Worm (Caenorhabditis elegans) whole organism, L4 larva: ENCODE data around the gene wah-1.

Experiments
- F26F4.8 ChIP-seq: fragments of 200-800 bp; sonication (Bioruptor generic); conservative IDR thresholded peaks from 2 replicates; pipeline ENCODE4 v1.3.6; 2022; ENCODE audit warnings: missing genetic modification characterization, missing compliant biosample characterization
- F44E2.7 ChIP-seq: fragments of 200-800 bp; sonication (Bioruptor generic); IDR thresholded peaks from 2 replicates; pipeline ENCODE4 v2.1.2; 2022; ENCODE audit warnings: missing genetic modification characterization, missing compliant biosample characterization
- Y75B8A.6 ChIP-seq: fragments of 200-800 bp; sonication (Bioruptor generic); IDR thresholded peaks from 2 replicates; pipeline ENCODE4 v1.3.6; 2022; ENCODE audit warnings: missing genetic modification reagents, missing genetic modification characterization, missing compliant biosample characterization
- ZK337.2 ChIP-seq: fragments of 200-800 bp; sonication (Bioruptor generic); IDR thresholded peaks from 2 replicates; pipeline ENCODE4 v1.3.6; 2022; ENCODE audit warnings: missing genetic modification reagents, missing genetic modification characterization, missing compliant biosample characterization
- ZK546.5 ChIP-seq, 2 experiments: sonication (generic microtip); optimal IDR thresholded peaks; 2 replicates each; lab custom pipeline; 2017; ENCODE audit warnings: missing biosample characterization in 2 of 2, missing genetic modification characterization in 2 of 2
- aha-1 ChIP-seq: fragments of 150-350 bp; peaks from one replicate; lab custom pipeline; 2014; ENCODE audit warnings: missing biosample characterization, missing genetic modification characterization
- aly-2 ChIP-seq: sonication (generic microtip); optimal IDR thresholded peaks from 2 replicates; lab custom pipeline; 2018; ENCODE audit warnings: missing biosample characterization, missing genetic modification characterization
- ama-1 ChIP-seq: fragments of 150-350 bp; optimal IDR thresholded peaks from 2 replicates; lab custom pipeline; 2014; ENCODE audit warnings: inconsistent platforms, mixed read lengths
- arid-1 ChIP-seq: fragments of 200-800 bp; sonication (Bioruptor generic); conservative IDR thresholded peaks from 2 replicates; pipeline ENCODE4 v1.3.6; 2022; ENCODE audit warnings: missing genetic modification reagents, missing genetic modification characterization, missing compliant biosample characterization
- attf-4 ChIP-seq: sonication (generic microtip); optimal IDR thresholded peaks from 3 replicates; lab custom pipeline; 2017; ENCODE audit warnings: missing biosample characterization, missing genetic modification characterization
- ceh-20 ChIP-seq: fragments of 200-800 bp; sonication (Bioruptor generic); IDR thresholded peaks from 2 replicates; pipeline ENCODE4 v1.3.6; 2022; ENCODE audit warnings: missing genetic modification reagents, missing genetic modification characterization, missing compliant biosample characterization
- ceh-28 ChIP-seq: fragments of 150-350 bp; optimal IDR thresholded peaks from 2 replicates; lab custom pipeline; 2014; ENCODE audit warnings: missing biosample characterization, missing genetic modification reagents, missing genetic modification characterization
- ceh-32 ChIP-seq: sonication (generic microtip); optimal IDR thresholded peaks from 2 replicates; lab custom pipeline; 2016; ENCODE audit warnings: mild to moderate bottlenecking, missing genetic modification characterization, missing compliant biosample characterization; ENCODE audit not compliant: poor library complexity
- cey-2 ChIP-seq: sonication (generic microtip); optimal IDR thresholded peaks from 3 replicates; lab custom pipeline; 2017; ENCODE audit warnings: missing genetic modification characterization, mild to moderate bottlenecking, missing compliant biosample characterization, antibody characterized with exemption, borderline replicate concordance; ENCODE audit not compliant: insufficient read depth
- dmd-6 ChIP-seq: fragments of 200-800 bp; sonication (Bioruptor generic); IDR thresholded peaks from 2 replicates; pipeline ENCODE4 v1.3.6; 2022; ENCODE audit warnings: missing genetic modification reagents, missing genetic modification characterization, missing compliant biosample characterization
- dpl-1 ChIP-seq: fragments of 150-350 bp; optimal IDR thresholded peaks from 2 replicates; lab custom pipeline; 2014; ENCODE audit warnings: missing biosample characterization, missing genetic modification reagents, missing genetic modification characterization
- fos-1 ChIP-seq: fragments of 150-350 bp; optimal IDR thresholded peaks from 2 replicates; lab custom pipeline; 2014; ENCODE audit warnings: missing biosample characterization, missing genetic modification characterization
- hif-1 ChIP-seq, 2 experiments: sonication (generic microtip); optimal IDR thresholded peaks; 2 replicates each; lab custom pipeline; 2016 to 2017; ENCODE audit warnings: missing compliant biosample characterization in 2 of 2, missing genetic modification characterization in 2 of 2, missing genetic modification reagents in 2 of 2, missing genotype in 2 of 2, mild to moderate bottlenecking in 1 of 2
- hlh-11 ChIP-seq: fragments of 200-800 bp; sonication (Bioruptor generic); optimal IDR thresholded peaks from 2 replicates; lab custom pipeline; 2018; ENCODE audit warnings: mild to moderate bottlenecking, missing genetic modification characterization, missing compliant biosample characterization
- hlh-30 ChIP-seq: sonication (generic microtip); optimal IDR thresholded peaks from 2 replicates; lab custom pipeline; 2017; ENCODE audit warnings: antibody characterized with exemption, mild to moderate bottlenecking, missing genetic modification characterization, missing compliant biosample characterization; ENCODE audit not compliant: insufficient read depth
- jun-1 ChIP-seq: fragments of 150-350 bp; optimal IDR thresholded peaks from 2 replicates; lab custom pipeline; 2014; ENCODE audit warnings: missing biosample characterization, missing genetic modification reagents, missing genetic modification characterization
- lim-7 ChIP-seq: fragments of 200-800 bp; sonication (Bioruptor generic); IDR thresholded peaks from 2 replicates; pipeline ENCODE4 v1.3.6; 2022; ENCODE audit warnings: missing genetic modification characterization, missing compliant biosample characterization
- lin-39 ChIP-seq: fragments of 150-350 bp; optimal IDR thresholded peaks from 2 replicates; lab custom pipeline; 2014; ENCODE audit warnings: missing biosample characterization, missing genetic modification reagents, missing genetic modification characterization
- lir-3 ChIP-seq: sonication (generic microtip); optimal IDR thresholded peaks from 2 replicates; lab custom pipeline; 2016; ENCODE audit warnings: mild to moderate bottlenecking, missing genetic modification characterization, missing compliant biosample characterization
- madf-9 ChIP-seq: fragments of 200-800 bp; sonication (Bioruptor generic); conservative IDR thresholded peaks from 2 replicates; pipeline ENCODE4 v1.3.6; 2022; ENCODE audit warnings: missing genetic modification reagents, missing genetic modification characterization, missing compliant biosample characterization
- mxl-2 ChIP-seq: fragments of 200-800 bp; sonication (Bioruptor generic); conservative IDR thresholded peaks from 2 replicates; pipeline ENCODE4 v1.3.6; 2022; ENCODE audit warnings: missing genetic modification reagents, missing genetic modification characterization, missing compliant biosample characterization
- nhr-10 ChIP-seq: fragments of 150-350 bp; optimal IDR thresholded peaks from 2 replicates; lab custom pipeline; 2014; ENCODE audit warnings: missing biosample characterization, missing genetic modification characterization
- nhr-28 ChIP-seq: fragments of 150-350 bp; optimal IDR thresholded peaks from 2 replicates; lab custom pipeline; 2014; ENCODE audit warnings: missing biosample characterization, missing genetic modification characterization
- nhr-6 ChIP-seq: fragments of 150-350 bp; optimal IDR thresholded peaks from 2 replicates; lab custom pipeline; 2014; ENCODE audit warnings: missing biosample characterization, missing genetic modification characterization
- php-3 ChIP-seq: fragments of 200-800 bp; sonication (Bioruptor generic); IDR thresholded peaks from 2 replicates; pipeline ENCODE4 v1.3.6; 2022; ENCODE audit warnings: missing genetic modification reagents, missing genetic modification characterization, missing compliant biosample characterization
- rbr-2 ChIP-seq: sonication (generic microtip); optimal IDR thresholded peaks from 2 replicates; lab custom pipeline; 2016; ENCODE audit warnings: missing genotype, missing genetic modification characterization, missing compliant biosample characterization
- sdz-12 ChIP-seq: fragments of 200-800 bp; sonication (Bioruptor generic); optimal IDR thresholded peaks from 2 replicates; lab custom pipeline; 2018; ENCODE audit warnings: mild to moderate bottlenecking, missing genetic modification characterization, missing compliant biosample characterization
- set-16 ChIP-seq: fragments of 200-800 bp; sonication (Bioruptor generic); IDR thresholded peaks from 2 replicates; pipeline ENCODE4 v1.3.6; 2022; ENCODE audit warnings: missing genetic modification reagents, missing genetic modification characterization, missing compliant biosample characterization
- skn-1 ChIP-seq: fragments of 150-350 bp; optimal IDR thresholded peaks from 2 replicates; lab custom pipeline; 2014; ENCODE audit warnings: missing biosample characterization, missing genetic modification characterization
- snpc-4 ChIP-seq: fragments of 150-350 bp; optimal IDR thresholded peaks from 2 replicates; lab custom pipeline; 2014; ENCODE audit warnings: missing biosample characterization, missing genetic modification characterization
- unc-62 ChIP-seq, 3 experiments: fragments of 150-350 bp in 1 of 3; sonication (generic microtip); optimal IDR thresholded peaks in 2 of 3; peaks in 1 of 3; 1 replicate in 1 of 3; 2 replicates in 2 of 3; lab custom pipeline; 2014 to 2017; ENCODE audit warnings: missing biosample characterization in 3 of 3, missing genetic modification characterization in 3 of 3, missing genetic modification reagents in 3 of 3, missing genotype in 1 of 3
- zip-11 ChIP-seq: fragments of 200-800 bp; sonication (Bioruptor generic); IDR thresholded peaks from 2 replicates; pipeline ENCODE4 v1.3.6; 2022; ENCODE audit warnings: missing genetic modification characterization, missing compliant biosample characterization
- zip-2 ChIP-seq: fragments of 150-350 bp; optimal IDR thresholded peaks from 2 replicates; lab custom pipeline; 2014; ENCODE audit warnings: missing biosample characterization, missing genetic modification characterization
- ztf-7 ChIP-seq: fragments of 150-350 bp; optimal IDR thresholded peaks from 2 replicates; lab custom pipeline; 2014; ENCODE audit warnings: missing biosample characterization, missing genetic modification characterization

Gene wah-1

ce11 chrIII:12020074-12020602 is 30.2 kb downstream of the wah-1 start, which contains the start of gene brp-1:
Gene brp-1, plus strand, starts transcription at chrIII:12020552.
- TF ChIP-seq aha-1 (peak; percentile 18), zip-11 (no peak), hif-1 (tag; optimal IDR thresholded peaks at IDR 0.05; lab: Kevin White, UChicago) (no peak), ama-1 (lab: Kevin White, UChicago) (no peak), Y75B8A.6 (GFP tag; lab: Robert Waterston, UW) (no peak), arid-1 (GFP tag; lab: Robert Waterston, UW) (no peak), cey-2 (no peak), unc-62 (GFP tag; optimal IDR thresholded peaks at IDR 0.05 in 1 of 2; lab: Kevin White, UChicago) (peak in 1 of 2 experiments; percentile 70), unc-62 (tag; optimal IDR thresholded peaks at IDR 0.05; lab: Kevin White, UChicago) (no peak), sdz-12 (no peak), ceh-28 (no peak), mxl-2 (GFP tag; lab: Robert Waterston, UW) (no peak), snpc-4 (tag; lab: Kevin White, UChicago) (no peak), php-3 (GFP tag; lab: Robert Waterston, UW) (no peak), attf-4 (tag; lab: Kevin White, UChicago) (no peak), dpl-1 (GFP tag; lab: Kevin White, UChicago) (no peak), skn-1 (tag; lab: Kevin White, UChicago) (no peak), dmd-6 (GFP tag; lab: Robert Waterston, UW) (0 out of 2 replicates have a peak, but pooled peaks have one; percentile 19), fos-1 (tag; lab: Kevin White, UChicago) (no peak), nhr-28 (peak; percentile 8), zip-2 (tag; lab: Kevin White, UChicago) (no peak), lir-3 (tag; lab: Kevin White, UChicago) (no peak), madf-9 (peak; percentile 3; the same call in 1 of the 2 replicates), hlh-30 (tag; lab: Kevin White, UChicago) (no peak), lin-39 (tag; lab: Kevin White, UChicago) (no peak)

DNA sequence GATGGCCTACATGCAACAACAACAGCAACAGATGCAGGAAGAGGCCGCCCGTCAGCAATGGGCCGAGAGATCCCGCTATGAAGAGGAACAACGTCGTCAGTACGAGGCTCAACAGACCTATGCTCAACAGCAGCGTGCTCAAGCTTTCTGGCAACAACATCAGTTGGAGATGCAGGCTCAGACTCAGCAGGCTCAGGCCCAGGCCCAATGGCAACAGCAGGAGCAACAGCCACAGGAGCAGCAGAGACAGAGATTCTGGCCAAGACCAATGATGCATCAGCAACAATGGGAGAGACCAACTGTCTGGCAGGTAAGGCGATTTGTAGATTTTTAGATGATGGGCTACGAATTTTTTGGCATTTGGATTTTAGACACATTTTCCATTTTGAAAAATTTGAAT is 32.3 kb downstream of the wah-1 start:
- TF ChIP-seq ZK337.2 (GFP tag; lab: Robert Waterston, UW) (no peak), aha-1 (peak; percentile 77), set-16 (GFP tag; lab: Robert Waterston, UW) (peak; percentile 51; the same call in 1 of the 2 replicates), rbr-2 (tag; lab: Kevin White, UChicago) (no peak), lim-7 (GFP tag; lab: Robert Waterston, UW) (no peak), dmd-6 (GFP tag; lab: Robert Waterston, UW) (no peak)
- TF ChIP-seq, all 104 proteins: peak for 2

DNA sequence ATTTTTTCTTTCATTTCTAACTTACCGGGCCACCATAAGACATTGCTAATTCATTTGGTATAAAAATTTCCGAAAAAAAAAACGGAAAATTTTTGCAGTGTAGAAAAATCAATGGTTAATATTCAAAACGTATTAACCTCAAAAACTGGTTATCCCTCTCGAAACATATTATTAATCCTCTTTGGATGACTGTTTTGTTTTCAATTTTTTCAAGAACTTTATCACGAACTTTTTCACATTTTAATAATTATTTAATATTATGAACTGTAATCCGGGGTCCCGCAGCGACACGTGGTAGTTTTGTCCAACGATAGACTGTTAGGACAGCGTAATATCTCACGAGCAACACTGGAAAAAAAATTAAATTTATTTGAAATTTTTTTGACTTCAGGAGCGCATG is 38.8 kb downstream of the wah-1 start, which contains the start of gene Y79H2A.12:
Gene Y79H2A.12 (minus strand): TSS at position 101 of the 400 bp plus-strand sequence.
- TF ChIP-seq hlh-30 (tag; lab: Kevin White, UChicago): no peak
- TF ChIP-seq aly-2 (tag; lab: Kevin White, UChicago): no peak
- TF ChIP-seq ZK546.5 (tag; optimal IDR thresholded peaks at IDR 0.05; lab: Kevin White, UChicago): no peak
- no peak for TF ChIP-seq snpc-4 (tag; lab: Kevin White, UChicago)
- no peak for TF ChIP-seq ceh-20 (GFP tag; lab: Robert Waterston, UW)
- TF ChIP-seq sdz-12: no peak
- no peak for TF ChIP-seq hlh-11 (tag; lab: Kevin White, UChicago)
- TF ChIP-seq nhr-6 (tag; lab: Kevin White, UChicago): no peak
- TF ChIP-seq jun-1 (tag; lab: Kevin White, UChicago): no peak
- TF ChIP-seq nhr-10 (tag; lab: Kevin White, UChicago): no peak
- TF ChIP-seq F44E2.7 (GFP tag; lab: Robert Waterston, UW): no peak
- TF ChIP-seq ZK337.2 (GFP tag; lab: Robert Waterston, UW): no peak
- no peak for TF ChIP-seq ztf-7 (tag; lab: Kevin White, UChicago)
- no peak for TF ChIP-seq F26F4.8 (GFP tag; lab: Robert Waterston, UW)
- no peak for TF ChIP-seq lim-7 (GFP tag; lab: Robert Waterston, UW)
- no peak for TF ChIP-seq ceh-32 (tag; lab: Kevin White, UChicago)
- TF ChIP-seq madf-9: no peak
